Fruit fly (Drosophila melanogaster): ENCODE results near the gene RpS21.

Gene RpS21

DNA sequence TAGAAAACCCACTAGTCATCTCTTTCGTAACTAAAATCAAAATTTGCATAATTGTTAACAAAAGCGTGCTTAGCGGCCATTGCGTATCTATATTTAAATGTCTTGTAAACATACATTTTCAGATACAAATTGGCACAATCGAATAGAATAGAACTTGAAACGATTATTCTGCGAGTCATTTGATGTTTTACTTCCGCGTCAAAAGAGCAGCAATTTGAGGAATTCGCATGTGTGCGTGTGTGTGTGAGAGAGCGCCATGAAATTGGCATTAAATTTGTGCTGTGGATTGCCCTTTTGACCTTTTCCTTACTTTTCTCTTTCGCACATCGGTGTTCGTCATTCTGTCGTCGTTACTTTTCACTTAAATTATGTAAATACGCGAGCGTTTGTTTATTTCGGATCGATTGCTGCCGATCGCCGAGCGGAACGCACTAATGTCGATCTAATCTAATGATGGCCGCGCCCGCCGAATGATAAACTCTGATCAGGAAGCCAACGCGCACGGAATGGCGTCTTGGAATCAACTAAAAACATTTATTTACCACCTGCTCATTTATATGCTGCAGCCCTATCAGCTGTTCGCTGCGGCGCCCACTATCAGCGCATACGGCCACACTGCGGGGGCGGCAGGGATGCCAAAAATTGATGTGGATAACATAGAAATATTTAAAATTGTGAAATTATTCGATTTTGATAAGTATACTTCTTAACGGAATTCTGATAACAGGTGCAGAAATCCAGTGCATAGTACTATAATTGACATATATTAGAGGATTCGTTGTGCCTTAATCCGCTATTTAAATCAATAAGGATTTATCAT is 29.0 kb downstream of the RpS21 start (continued):
- peak; percentile 92 for TF ChIP-seq pzg (GFP tag; optimal IDR thresholded peaks at IDR 0.05)
- no peak for TF ChIP-seq Dip2 (GFP tag; IDR thresholded peaks at IDR 0.05)
- TF ChIP-seq crc (GFP tag; optimal IDR thresholded peaks at IDR 0.05): no peak
- TF ChIP-seq dmrt11E (tag; optimal IDR thresholded peaks at IDR 0.05): no peak
- no peak for TF ChIP-seq Side (GFP tag; optimal IDR thresholded peaks at IDR 0.05)
- TF ChIP-seq Myb (GFP tag; optimal IDR thresholded peaks at IDR 0.05): peak; percentile 50
- peak; percentile 74 for TF ChIP-seq sug (tag; optimal IDR thresholded peaks at IDR 0.05)
- no peak for TF ChIP-seq zf30C (GFP tag; optimal IDR thresholded peaks at IDR 0.05)
- TF ChIP-seq oc (tag; optimal IDR thresholded peaks at IDR 0.05): peak; percentile 66
- TF ChIP-seq CG7271 (tag; optimal IDR thresholded peaks at IDR 0.05): no peak
- TF ChIP-seq CG2889 (GFP tag; IDR thresholded peaks at IDR 0.05): no peak
- no peak for TF ChIP-seq p53 (GFP tag; optimal IDR thresholded peaks at IDR 0.05)
- TF ChIP-seq CG16813 (GFP tag; IDR thresholded peaks at IDR 0.05; ENCODE audit: partially characterized antibody): peak; percentile 18; the same call in 2 of the 3 replicates
- peak; percentile 77 for TF ChIP-seq E2f2 (GFP tag; IDR thresholded peaks at IDR 0.05)
- peak; percentile 71 for TF ChIP-seq phol (tag; optimal IDR thresholded peaks at IDR 0.05)
- peak; percentile 52 for TF ChIP-seq ato (GFP tag; IDR thresholded peaks at IDR 0.05; ENCODE audit: partially characterized antibody)
- 0 out of 2 replicates have a peak, but pooled peaks have one; percentile 21 for TF ChIP-seq CG4730 (GFP tag; IDR thresholded peaks at IDR 0.05)
- TF ChIP-seq Dek (tag; optimal IDR thresholded peaks at IDR 0.05): peak; percentile 33
- TF ChIP-seq zfh1 (GFP tag; IDR thresholded peaks at IDR 0.05): peak; percentile 64; the same call in 2 of the 3 replicates
- peak in 1 of 2 experiments; percentile 50 for TF ChIP-seq Trl (optimal IDR thresholded peaks at IDR 0.05)
- peak; percentile 11 for TF ChIP-seq Trl (GFP tag; optimal IDR thresholded peaks at IDR 0.05)
- no peak for TF ChIP-seq CG7963 (GFP tag; IDR thresholded peaks at IDR 0.05; ENCODE audit: partially characterized antibody)
- no peak for TF ChIP-seq CG16863 (GFP tag; optimal IDR thresholded peaks at IDR 0.05)
- no peak for TF ChIP-seq CG15011 (GFP tag; optimal IDR thresholded peaks at IDR 0.05)
- TF ChIP-seq tgo (GFP tag; IDR thresholded peaks at IDR 0.05): peak; percentile 28; the same call in 2 of the 3 replicates
- no peak for TF ChIP-seq sima (GFP tag; optimal IDR thresholded peaks at IDR 0.05)
- peak; percentile 50; the same call in 1 of the 3 replicates for TF ChIP-seq dysf (GFP tag; IDR thresholded peaks at IDR 0.05)
- peak; percentile 82 for TF ChIP-seq CG8924 (tag; optimal IDR thresholded peaks at IDR 0.05)
- TF ChIP-seq CG6654 (GFP tag; optimal IDR thresholded peaks at IDR 0.05): no peak
- TF ChIP-seq HLHmδ (GFP tag; optimal IDR thresholded peaks at IDR 0.05): peak; percentile 73
- TF ChIP-seq gfzf (GFP tag; optimal IDR thresholded peaks at IDR 0.05): peak; percentile 66
- peak; percentile 42 for TF ChIP-seq grau (tag; optimal IDR thresholded peaks at IDR 0.05)
- TF ChIP-seq CG14965 (GFP tag; optimal IDR thresholded peaks at IDR 0.05; ENCODE audit: borderline replicate concordance): no peak
- TF ChIP-seq CG34376 (GFP tag; optimal IDR thresholded peaks at IDR 0.05): peak; percentile 89
- TF ChIP-seq CG1024 (GFP tag; IDR thresholded peaks at IDR 0.05): no peak
- TF ChIP-seq Ets65A (GFP tag): no peak
- TF ChIP-seq insv (GFP tag; optimal IDR thresholded peaks at IDR 0.05): peak in 1 of 2 experiments; percentile 44
- TF ChIP-seq CG3065 (GFP tag; optimal IDR thresholded peaks at IDR 0.05): no peak
- TF ChIP-seq PHDP (tag; optimal IDR thresholded peaks at IDR 0.05): peak; percentile 33
- no peak for TF ChIP-seq ap (GFP tag; IDR thresholded peaks at IDR 0.05)
- TF ChIP-seq Nf-YA (GFP tag; IDR thresholded peaks at IDR 0.05): 0 out of 2 replicates have a peak, but pooled peaks have one; percentile 21
- TF ChIP-seq Mrtf (GFP tag; IDR thresholded peaks at IDR 0.05): peak; percentile 53; the same call in 1 of the 3 replicates
- peak; percentile 73 for TF ChIP-seq NFAT (GFP tag; IDR thresholded peaks at IDR 0.05)
- TF ChIP-seq CG2199 (GFP tag; IDR thresholded peaks at IDR 0.05): peak; percentile 70
- peak; percentile 54 for TF ChIP-seq CG6854 (GFP tag; optimal IDR thresholded peaks at IDR 0.05)
- no peak for TF ChIP-seq gt (GFP tag; IDR thresholded peaks at IDR 0.05)
- TF ChIP-seq jing (GFP tag; optimal IDR thresholded peaks at IDR 0.05): no peak
- no peak for TF ChIP-seq lilli (GFP tag; optimal IDR thresholded peaks at IDR 0.05)
- peak; percentile 85 for TF ChIP-seq CG13624 (GFP tag; optimal IDR thresholded peaks at IDR 0.05)

Measured in whole organism, embryonic.